Worm (Caenorhabditis elegans): ENCODE measurements around the gene sru-27.

ce11 chrV:1521845-1522244 is 22.6 kb downstream of the sru-27 start, which contains the start of gene str-240:
- TF ChIP-seq sox-4 (tag; optimal IDR thresholded peaks at IDR 0.05) (no peak), pqm-1 (tag; optimal IDR thresholded peaks at IDR 0.05) (no peak), elt-2 (tag; optimal IDR thresholded peaks at IDR 0.05) (no peak), fkh-10 (GFP tag; optimal IDR thresholded peaks at IDR 0.05) (no peak), ceh-45 (GFP tag; IDR thresholded peaks at IDR 0.05) (no peak), C38D4.7 (GFP tag; optimal IDR thresholded peaks at IDR 0.05) (no peak), lin-11 (tag; optimal IDR thresholded peaks at IDR 0.05) (no peak)
